Worm (Caenorhabditis elegans) whole organism, late embryonic: ENCODE results near the gene ZC302.3.

Source experiments
- ceh-22 ChIP-seq: sonication (generic microtip); optimal IDR thresholded peaks from 2 replicates; lab custom pipeline; 2017; ENCODE audit warnings: missing biosample characterization, missing genetic modification characterization
- hlh-8 ChIP-seq: sonication (generic microtip); optimal IDR thresholded peaks from 2 replicates; lab custom pipeline; 2016; ENCODE audit warnings: missing genotype, missing genetic modification characterization, missing compliant biosample characterization
- mec-3 ChIP-seq: sonication (generic microtip); optimal IDR thresholded peaks from 2 replicates; lab custom pipeline; 2016; ENCODE audit warnings: borderline replicate concordance, missing genetic modification characterization, missing compliant biosample characterization

- no peak for TF ChIP-seq ceh-22 (tag; lab: Kevin White, UChicago)
- no peak for TF ChIP-seq hlh-8 (tag; lab: Kevin White, UChicago)
- TF ChIP-seq mec-3, result no peak
Measured at ce11 chrV:10699122-10699521, 42.1 kb downstream of the ZC302.3 start.
